Worm (Caenorhabditis elegans) whole organism, L4 larva: ENCODE measurements around the gene F27D9.12.

Source experiments
- D1046.2 ChIP-seq: fragments of 200-800 bp; sonication (Bioruptor generic); IDR thresholded peaks from 2 replicates; pipeline ENCODE4 v1.3.6; 2022; ENCODE audit warnings: missing genetic modification characterization, missing compliant biosample characterization
- F49E8.2 ChIP-seq: sonication (generic microtip); optimal IDR thresholded peaks from 2 replicates; lab custom pipeline; 2016; ENCODE audit warnings: missing compliant biosample characterization, mild to moderate bottlenecking, missing genetic modification characterization, borderline replicate concordance
- aly-2 ChIP-seq: sonication (generic microtip); optimal IDR thresholded peaks from 2 replicates; lab custom pipeline; 2018; ENCODE audit warnings: missing biosample characterization, missing genetic modification characterization
- ceh-32 ChIP-seq: sonication (generic microtip); optimal IDR thresholded peaks from 2 replicates; lab custom pipeline; 2016; ENCODE audit warnings: mild to moderate bottlenecking, missing genetic modification characterization, missing compliant biosample characterization; ENCODE audit not compliant: poor library complexity
- ceh-44 ChIP-seq: fragments of 200-800 bp; sonication (Bioruptor generic); IDR thresholded peaks from 2 replicates; pipeline ENCODE4 v1.3.6; 2022; ENCODE audit warnings: missing genetic modification reagents, missing genetic modification characterization, missing compliant biosample characterization
- hlh-30 ChIP-seq: sonication (generic microtip); optimal IDR thresholded peaks from 2 replicates; lab custom pipeline; 2017; ENCODE audit warnings: antibody characterized with exemption, mild to moderate bottlenecking, missing genetic modification characterization, missing compliant biosample characterization; ENCODE audit not compliant: insufficient read depth
- jun-1 ChIP-seq: fragments of 150-350 bp; optimal IDR thresholded peaks from 2 replicates; lab custom pipeline; 2014; ENCODE audit warnings: missing biosample characterization, missing genetic modification reagents, missing genetic modification characterization
- lin-13 ChIP-seq: fragments of 150-350 bp; optimal IDR thresholded peaks from 2 replicates; lab custom pipeline; 2014; ENCODE audit warnings: missing biosample characterization, missing genetic modification reagents, missing genetic modification characterization
- lsy-2 ChIP-seq, 2 experiments: fragments of 150-350 bp in 1 of 2; sonication (generic microtip) in 1 of 2; optimal IDR thresholded peaks; 2 replicates each; lab custom pipeline; 2014 to 2017; ENCODE audit warnings: missing biosample characterization in 2 of 2, missing genetic modification characterization in 2 of 2
- snpc-1.2 ChIP-seq: fragments of 200-800 bp; sonication (Bioruptor generic); IDR thresholded peaks from 2 replicates; pipeline ENCODE4 v1.3.6; 2022; ENCODE audit warnings: missing genetic modification reagents, missing genetic modification characterization, missing compliant biosample characterization
- snpc-4 ChIP-seq: fragments of 150-350 bp; optimal IDR thresholded peaks from 2 replicates; lab custom pipeline; 2014; ENCODE audit warnings: missing biosample characterization, missing genetic modification characterization
- tag-97 ChIP-seq: fragments of 200-800 bp; sonication (Bioruptor generic); IDR thresholded peaks from 2 replicates; pipeline ENCODE4 v1.3.6; 2022; ENCODE audit warnings: missing genetic modification characterization, missing compliant biosample characterization
- zag-1 ChIP-seq: fragments of 150-350 bp; optimal IDR thresholded peaks from 2 replicates; lab custom pipeline; 2014; ENCODE audit warnings: missing biosample characterization, missing genetic modification characterization
- ztf-11 ChIP-seq: fragments of 150-350 bp; optimal IDR thresholded peaks from 2 replicates; lab custom pipeline; 2014; ENCODE audit warnings: missing biosample characterization, missing genetic modification characterization

ce11 chrX:7670655-7671054 is 13.9 kb upstream of the F27D9.12 start, which contains the start of gene F27D9.7:
- TF ChIP-seq ceh-32 (tag; lab: Kevin White, UChicago) = no peak
- TF ChIP-seq snpc-1.2 = no peak
- no peak for TF ChIP-seq ceh-44
- TF ChIP-seq zag-1 (tag; lab: Kevin White, UChicago) = no peak
- no peak for TF ChIP-seq snpc-4 (tag; lab: Kevin White, UChicago)
- TF ChIP-seq hlh-30 (tag; lab: Kevin White, UChicago) = no peak
- TF ChIP-seq aly-2 (tag; lab: Kevin White, UChicago) = no peak
- TF ChIP-seq F49E8.2 (tag; lab: Kevin White, UChicago) = no peak
- no peak for TF ChIP-seq lsy-2 (tag; optimal IDR thresholded peaks at IDR 0.05; lab: Kevin White, UChicago)
- no peak for TF ChIP-seq lin-13 (GFP tag; lab: Kevin White, UChicago)
- no peak for TF ChIP-seq jun-1 (tag; lab: Kevin White, UChicago)
- no peak for TF ChIP-seq D1046.2
- TF ChIP-seq tag-97 (GFP tag; lab: Robert Waterston, UW) = no peak
- TF ChIP-seq ztf-11 (tag; lab: Kevin White, UChicago) = no peak
